Worm (Caenorhabditis elegans) whole organism, L4/young adult: Measurements from ENCODE around the gene W05H7.1.

Experiments used
- W03F9.2 ChIP-seq: fragments of 150-350 bp; optimal IDR thresholded peaks from 2 replicates; lab custom pipeline; 2014; ENCODE audit warnings: missing biosample characterization, missing genetic modification characterization
- him-1 ChIP-seq: sonication (generic microtip); optimal IDR thresholded peaks from 2 replicates; lab custom pipeline; 2016; ENCODE audit warnings: missing genotype, missing genetic modification reagents, missing genetic modification characterization, missing compliant biosample characterization

DNA sequence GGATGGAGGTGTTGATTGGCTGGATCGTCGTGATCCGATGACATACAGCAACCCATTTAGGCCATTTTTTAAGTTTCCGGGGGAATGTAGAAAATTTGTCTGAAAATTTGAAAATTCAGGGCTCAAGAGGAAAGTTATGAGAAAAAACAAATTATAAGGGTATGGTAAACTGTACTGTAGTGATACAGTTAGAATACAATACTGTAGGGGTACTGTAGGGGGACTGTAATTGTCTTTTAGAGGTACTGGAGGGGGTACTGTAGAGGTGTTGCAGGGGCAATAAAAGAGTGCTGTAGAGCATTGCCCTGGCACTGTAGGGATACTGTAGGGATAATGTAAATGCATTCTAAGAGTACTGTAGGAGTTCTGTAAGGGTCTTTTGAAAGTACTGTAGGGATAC is 14.1 kb downstream of the W05H7.1 start, which contains the start of gene D1005.6:
- TF ChIP-seq him-1 = no peak
- TF ChIP-seq W03F9.2 (tag; lab: Kevin White, UChicago) = no peak
